Fruit fly (Drosophila melanogaster) whole organism, embryonic: ENCODE measurements around the gene CG2901.
A peak's percentile ranks its signal among the peaks of the same experiment; 100 is the strongest.

Source experiments
- Antp ChIP-seq: fragments of 200-800 bp; sonication (Bioruptor generic); optimal IDR thresholded peaks from 3 replicates; lab custom pipeline; 2016; ENCODE audit warnings: missing biosample characterization, missing genetic modification characterization
- Asciz ChIP-seq: fragments of 200-800 bp; sonication (Bioruptor generic); optimal IDR thresholded peaks from 2 replicates; lab custom pipeline; 2017; ENCODE audit warnings: missing biosample characterization, mild to moderate bottlenecking, missing genetic modification characterization, missing genetic modification reagents
- Awh ChIP-seq: fragments of 200-800 bp; sonication (Bioruptor generic); IDR thresholded peaks from 2 replicates; pipeline ENCODE4, ENCODE4 v1.3.6; 2022; ENCODE audit warnings: missing biosample characterization, missing genetic modification characterization
- B-H2 ChIP-seq: fragments of 200-800 bp; sonication (Bioruptor generic); optimal IDR thresholded peaks from 2 replicates; lab custom pipeline; 2018; ENCODE audit warnings: missing biosample characterization, mild to moderate bottlenecking, missing genetic modification characterization
- CG12236 ChIP-seq: fragments of 200-800 bp; sonication (Bioruptor generic); optimal IDR thresholded peaks from 2 replicates; lab custom pipeline; 2016; ENCODE audit warnings: missing biosample characterization, missing genetic modification characterization
- CG12942 ChIP-seq: fragments of 200-800 bp; sonication (Bioruptor generic); optimal IDR thresholded peaks from 3 replicates; lab custom pipeline; 2016; ENCODE audit warnings: missing biosample characterization, missing genetic modification characterization
- CG13424 ChIP-seq: fragments of 200-800 bp; sonication (Bioruptor generic); optimal IDR thresholded peaks from 2 replicates; lab custom pipeline; 2019; ENCODE audit warnings: missing biosample characterization, mild to moderate bottlenecking, missing genetic modification characterization, moderate library complexity
- CG13624 ChIP-seq: fragments of 200-800 bp; sonication (Bioruptor generic); optimal IDR thresholded peaks from 2 replicates; lab custom pipeline; 2016; ENCODE audit warnings: missing biosample characterization, missing genetic modification characterization
- CG1603 ChIP-seq: fragments of 200-800 bp; sonication (Bioruptor generic); optimal IDR thresholded peaks from 2 replicates; lab custom pipeline; 2019; ENCODE audit warnings: missing biosample characterization, mild to moderate bottlenecking, missing genetic modification characterization, moderate library complexity
- CG17361 ChIP-seq: fragments of 200-800 bp; sonication (Bioruptor generic); IDR thresholded peaks from 3 replicates; pipeline ENCODE4 v1.3.6; 2022; ENCODE audit warnings: missing biosample characterization, missing genetic modification characterization
- CG18011 ChIP-seq: fragments of 200-800 bp; sonication (Bioruptor generic); optimal IDR thresholded peaks from 2 replicates; lab custom pipeline; 2017; ENCODE audit warnings: missing biosample characterization, missing genetic modification characterization, mild to moderate bottlenecking, moderate library complexity, missing genotype
- CG31388 ChIP-seq: fragments of 200-800 bp; sonication (Bioruptor generic); optimal IDR thresholded peaks from 2 replicates; lab custom pipeline; 2016; ENCODE audit warnings: missing biosample characterization, missing genetic modification characterization
- CG31441 ChIP-seq: fragments of 200-800 bp; sonication (Bioruptor generic); IDR thresholded peaks from 2 replicates; pipeline ENCODE4 v1.3.6; 2022; ENCODE audit warnings: missing biosample characterization, missing genetic modification characterization
- CG4282 ChIP-seq: fragments of 200-800 bp; sonication (Bioruptor generic); optimal IDR thresholded peaks from 2 replicates; lab custom pipeline; 2016; ENCODE audit warnings: missing biosample characterization, missing genetic modification characterization
- CG4404 ChIP-seq: fragments of 200-800 bp; sonication (Bioruptor generic); IDR thresholded peaks from 2 replicates; pipeline ENCODE4 v1.3.6; 2022; ENCODE audit warnings: missing biosample characterization, missing genetic modification characterization
- CG5180 ChIP-seq: fragments of 200-800 bp; sonication (Bioruptor generic); optimal IDR thresholded peaks from 3 replicates; lab custom pipeline; 2017; ENCODE audit warnings: missing biosample characterization, missing genetic modification characterization, mild to moderate bottlenecking, moderate library complexity, missing genetic modification reagents
- CG6175 ChIP-seq: fragments of 200-800 bp; sonication (Bioruptor generic); IDR thresholded peaks from 3 replicates; pipeline ENCODE4 v1.3.6; 2022; ENCODE audit warnings: missing biosample characterization, missing genetic modification characterization
- CG7271 ChIP-seq: fragments of 200-800 bp; sonication (Bioruptor generic); optimal IDR thresholded peaks from 2 replicates; lab custom pipeline; 2018; ENCODE audit warnings: missing biosample characterization, mild to moderate bottlenecking, missing genetic modification characterization, moderate library complexity
- CG7357 ChIP-seq: fragments of 200-800 bp; sonication (Bioruptor generic); IDR thresholded peaks from 3 replicates; pipeline ENCODE4 v1.3.6; 2022; ENCODE audit warnings: missing biosample characterization, missing genetic modification characterization
- Dbx ChIP-seq: fragments of 200-800 bp; sonication (Bioruptor generic); IDR thresholded peaks from 3 replicates; pipeline ENCODE4 v1.3.6; 2022; ENCODE audit warnings: missing biosample characterization, missing genetic modification characterization
- E2f1 ChIP-seq: fragments of 200-800 bp; sonication (Bioruptor generic); IDR thresholded peaks from 2 replicates; pipeline ENCODE4 v1.3.6; 2022; ENCODE audit warnings: missing biosample characterization, missing genetic modification characterization
- Elba2 ChIP-seq: fragments of 200-800 bp; sonication (Bioruptor generic); optimal IDR thresholded peaks from 3 replicates; lab custom pipeline; 2016; ENCODE audit warnings: missing biosample characterization, missing genetic modification characterization
- Hand ChIP-seq: fragments of 200-800 bp; sonication (Bioruptor generic); optimal IDR thresholded peaks from 2 replicates; lab custom pipeline; 2017; ENCODE audit warnings: mild to moderate bottlenecking, missing biosample characterization, missing genetic modification reagents, missing genetic modification characterization
- Hr39 ChIP-seq: fragments of >200 bp; optimal IDR thresholded peaks from 2 replicates; lab custom pipeline; 2017
- Meics ChIP-seq: fragments of 200-800 bp; sonication (Bioruptor generic); optimal IDR thresholded peaks from 2 replicates; lab custom pipeline; 2017; ENCODE audit warnings: missing biosample characterization, mild to moderate bottlenecking, missing genetic modification characterization
- NK7.1 ChIP-seq: fragments of 200-800 bp; sonication (Bioruptor generic); optimal IDR thresholded peaks from 3 replicates; lab custom pipeline; 2016; ENCODE audit warnings: missing biosample characterization, missing genetic modification characterization
- Poxn ChIP-seq: fragments of 200-800 bp; sonication (Bioruptor generic); IDR thresholded peaks from 2 replicates; pipeline ENCODE4 v1.3.6; 2022; ENCODE audit warnings: missing biosample characterization, missing genetic modification characterization
- Sox102F ChIP-seq: fragments of 200-800 bp; sonication (Bioruptor generic); optimal IDR thresholded peaks from 2 replicates; lab custom pipeline; 2018; ENCODE audit warnings: missing biosample characterization, mild to moderate bottlenecking, missing genetic modification characterization, moderate library complexity
- Taf1 ChIP-seq: fragments of 200-800 bp; sonication (Bioruptor generic); IDR thresholded peaks from 2 replicates; pipeline ENCODE4 v1.3.6; 2022; ENCODE audit warnings: missing biosample characterization, missing genetic modification characterization
- Usf ChIP-seq: fragments of 200-800 bp; sonication (Bioruptor generic); optimal IDR thresholded peaks from 2 replicates; lab custom pipeline; 2017; ENCODE audit warnings: missing genotype, missing biosample characterization, missing genetic modification characterization
- YL-1 ChIP-seq: fragments of 200-800 bp; sonication (Bioruptor generic); optimal IDR thresholded peaks from 3 replicates; lab custom pipeline; 2017; ENCODE audit warnings: missing biosample characterization, mild to moderate bottlenecking, missing genetic modification characterization
- amos ChIP-seq: fragments of 200-800 bp; sonication (Bioruptor generic); IDR thresholded peaks from 2 replicates; pipeline ENCODE4 v1.3.6; 2022; ENCODE audit warnings: missing biosample characterization, missing genetic modification characterization; ENCODE audit not compliant: partially characterized antibody
- bsh ChIP-seq, 2 experiments: fragments of 200-800 bp; sonication (Bioruptor generic); optimal IDR thresholded peaks; 2 replicates each; lab custom pipeline; 2017 to 2018; ENCODE audit warnings: mild to moderate bottlenecking in 2 of 2, missing biosample characterization in 2 of 2, missing genetic modification characterization in 2 of 2, moderate library complexity in 1 of 2
- caup ChIP-seq: fragments of 200-800 bp; sonication (Bioruptor generic); optimal IDR thresholded peaks from 3 replicates; lab custom pipeline; 2017; ENCODE audit warnings: missing biosample characterization, mild to moderate bottlenecking, missing genetic modification characterization, moderate library complexity; ENCODE audit not compliant: severe bottlenecking
- da ChIP-seq: fragments of 200-800 bp; sonication (Bioruptor generic); optimal IDR thresholded peaks from 2 replicates; lab custom pipeline; 2016; ENCODE audit warnings: missing biosample characterization, missing genetic modification characterization
- dmrt99B ChIP-seq: fragments of 200-800 bp; sonication (Bioruptor generic); optimal IDR thresholded peaks from 2 replicates; lab custom pipeline; 2018; ENCODE audit warnings: missing biosample characterization, mild to moderate bottlenecking, missing genetic modification characterization, moderate library complexity
- en ChIP-seq: fragments of 200-800 bp; sonication (Bioruptor generic); optimal IDR thresholded peaks from 2 replicates; lab custom pipeline; 2016; ENCODE audit warnings: missing biosample characterization, missing genetic modification characterization
- eyg ChIP-seq: fragments of 200-800 bp; sonication (Bioruptor generic); optimal IDR thresholded peaks from 3 replicates; lab custom pipeline; 2016; ENCODE audit warnings: missing biosample characterization, missing genetic modification characterization
- fu2 ChIP-seq: fragments of 200-800 bp; sonication (Bioruptor generic); optimal IDR thresholded peaks from 2 replicates; lab custom pipeline; 2016; ENCODE audit warnings: missing biosample characterization, missing genetic modification characterization
- jigr1 ChIP-seq: fragments of 200-800 bp; sonication (Bioruptor generic); IDR thresholded peaks from 3 replicates; pipeline ENCODE4 v1.3.6; 2022; ENCODE audit warnings: missing biosample characterization, missing genetic modification characterization
- jumu ChIP-seq: fragments of 200-800 bp; sonication (Bioruptor generic); optimal IDR thresholded peaks from 3 replicates; lab custom pipeline; 2016; ENCODE audit warnings: missing biosample characterization, missing genetic modification characterization
- mirr ChIP-seq: fragments of 200-800 bp; sonication (Bioruptor generic); optimal IDR thresholded peaks from 3 replicates; lab custom pipeline; 2018; ENCODE audit warnings: missing biosample characterization, mild to moderate bottlenecking, missing genetic modification characterization
- nmo ChIP-seq: fragments of 200-800 bp; sonication (Bioruptor generic); optimal IDR thresholded peaks from 2 replicates; lab custom pipeline; 2018; ENCODE audit warnings: missing biosample characterization, mild to moderate bottlenecking, missing genetic modification characterization, moderate library complexity
- oc ChIP-seq: fragments of 200-800 bp; sonication (Bioruptor generic); optimal IDR thresholded peaks from 2 replicates; lab custom pipeline; 2018; ENCODE audit warnings: missing biosample characterization, mild to moderate bottlenecking, missing genetic modification characterization, moderate library complexity
- pum ChIP-seq: fragments of 200-800 bp; sonication (Bioruptor generic); optimal IDR thresholded peaks from 2 replicates; lab custom pipeline; 2016; ENCODE audit warnings: missing biosample characterization, missing genetic modification characterization
- ro ChIP-seq: fragments of 200-800 bp; sonication (Bioruptor generic); IDR thresholded peaks from 2 replicates; pipeline ENCODE4 v1.3.6; 2022; ENCODE audit warnings: missing biosample characterization, missing genetic modification characterization
- row ChIP-seq: fragments of 200-800 bp; sonication (Bioruptor generic); IDR thresholded peaks from 3 replicates; pipeline ENCODE4 v1.3.6; 2022; ENCODE audit warnings: missing biosample characterization, missing genetic modification characterization
- sens ChIP-seq: fragments of 200-800 bp; sonication (Bioruptor generic); peaks from one replicate; lab custom pipeline; 2016; ENCODE audit warnings: missing biosample characterization, missing genetic modification characterization
- shn ChIP-seq: fragments of 200-800 bp; sonication (Bioruptor generic); optimal IDR thresholded peaks from 3 replicates; lab custom pipeline; 2016; ENCODE audit warnings: missing biosample characterization, missing genetic modification characterization
- trem ChIP-seq: fragments of 200-800 bp; optimal IDR thresholded peaks from 3 replicates; lab custom pipeline; 2019; ENCODE audit warnings: missing biosample characterization, mild to moderate bottlenecking, missing genetic modification characterization, moderate library complexity
- twi ChIP-seq: fragments of 200-800 bp; optimal IDR thresholded peaks from 2 replicates; lab custom pipeline; 2019; ENCODE audit warnings: missing biosample characterization, mild to moderate bottlenecking, missing genetic modification characterization, moderate library complexity
- zfh2 ChIP-seq: fragments of 200-800 bp; sonication (Bioruptor generic); optimal IDR thresholded peaks from 2 replicates; lab custom pipeline; 2016; ENCODE audit warnings: missing biosample characterization, missing genetic modification characterization

Gene CG2901

dm6 chrX:3866844-3867457 is 39.0 kb downstream of the CG2901 start (continued):
- TF ChIP-seq CG7357 (no peak), Usf (GFP tag; lab: Kevin White, UChicago) (no peak), oc (tag; lab: Kevin White, UChicago) (no peak), Awh (GFP tag; lab: Robert Waterston, UW) (no peak), sens (GFP tag; lab: Kevin White, UChicago) (peak; percentile 77), nmo (GFP tag; lab: Kevin White, UChicago) (peak; percentile 14), Elba2 (GFP tag; lab: Kevin White, UChicago) (no peak), en (no peak), CG12236 (GFP tag; lab: Kevin White, UChicago) (no peak), B-H2 (GFP tag; lab: Kevin White, UChicago) (no peak), CG7271 (no peak), CG6175 (GFP tag; lab: Robert Waterston, UW) (no peak), CG4282 (GFP tag; lab: Kevin White, UChicago) (no peak), CG31441 (GFP tag; lab: Robert Waterston, UW) (peak; percentile 13; the same call in 1 of the 2 replicates), caup (GFP tag; lab: Kevin White, UChicago) (no peak), Hr39 (lab: Kevin White, UChicago) (no peak), CG12942 (no peak), jumu (GFP tag; lab: Kevin White, UChicago) (no peak), mirr (GFP tag; lab: Kevin White, UChicago) (no peak), CG13424 (tag; lab: Kevin White, UChicago) (peak; percentile 3), CG1603 (tag; lab: Kevin White, UChicago) (peak; percentile 16), trem (tag; lab: Kevin White, UChicago) (no peak), fu2 (GFP tag; lab: Kevin White, UChicago) (no peak), Antp (GFP tag; lab: Kevin White, UChicago) (no peak), da (GFP tag; lab: Kevin White, UChicago) (no peak), CG13624 (GFP tag; lab: Kevin White, UChicago) (no peak), twi (tag; lab: Kevin White, UChicago) (no peak), CG4404 (GFP tag; lab: Robert Waterston, UW) (no peak), CG31388 (GFP tag; lab: Kevin White, UChicago) (no peak), Hand (no peak), YL-1 (GFP tag; lab: Kevin White, UChicago) (no peak), shn (no peak), dmrt99B (tag; lab: Kevin White, UChicago) (peak; percentile 38), zfh2 (no peak), row (GFP tag; lab: Robert Waterston, UW) (peak; percentile 28; the same call in 1 of the 3 replicates), NK7.1 (no peak), jigr1 (no peak), E2f1 (no peak), bsh (GFP tag; optimal IDR thresholded peaks at IDR 0.05; lab: Kevin White, UChicago) (peak in 1 of 2 experiments; percentile 24), CG17361 (GFP tag; lab: Robert Waterston, UW) (peak; percentile 39; the same call in 1 of the 3 replicates), CG18011 (no peak), Poxn (GFP tag; lab: Robert Waterston, UW) (no peak), Sox102F (GFP tag; lab: Kevin White, UChicago) (peak; percentile 8), Dbx (GFP tag; lab: Robert Waterston, UW) (no peak), ro (no peak), pum (GFP tag; lab: Kevin White, UChicago) (no peak), Meics (GFP tag; lab: Kevin White, UChicago) (no peak), amos (GFP tag; lab: Robert Waterston, UW) (no peak), Asciz (GFP tag; lab: Kevin White, UChicago) (no peak), eyg (no peak), Taf1 (GFP tag; lab: Robert Waterston, UW) (no peak), CG5180 (GFP tag; lab: Kevin White, UChicago) (no peak)
